Worm (Caenorhabditis elegans) whole organism, L4 larva: ENCODE data around the gene Y51H4A.24.

ENCODE experiments used
- D1046.2 ChIP-seq: fragments of 200-800 bp; sonication (Bioruptor generic); IDR thresholded peaks from 2 replicates; pipeline ENCODE4 v1.3.6; 2022; ENCODE audit warnings: missing genetic modification characterization, missing compliant biosample characterization
- F10B5.3 ChIP-seq: sonication (generic microtip); optimal IDR thresholded peaks from 2 replicates; lab custom pipeline; 2016; ENCODE audit warnings: mild to moderate bottlenecking, missing genetic modification characterization, missing compliant biosample characterization
- F37D6.2 ChIP-seq: sonication (generic microtip); optimal IDR thresholded peaks from 2 replicates; lab custom pipeline; 2016; ENCODE audit warnings: mild to moderate bottlenecking, missing genetic modification characterization, missing compliant biosample characterization
- R02D3.7 ChIP-seq: fragments of 150-350 bp; sonication (generic microtip); optimal IDR thresholded peaks from 3 replicates; lab custom pipeline; 2014; ENCODE audit warnings: missing biosample characterization, missing genetic modification characterization
- T20F7.1 ChIP-seq: fragments of 200-800 bp; sonication (Bioruptor generic); optimal IDR thresholded peaks from 2 replicates; lab custom pipeline; 2018; ENCODE audit warnings: mild to moderate bottlenecking, missing genetic modification characterization, missing compliant biosample characterization
- Y105C5A.15 ChIP-seq: fragments of 200-800 bp; sonication (Bioruptor generic); IDR thresholded peaks from 2 replicates; pipeline ENCODE4 v1.3.6; 2022; ENCODE audit warnings: missing genetic modification characterization, missing compliant biosample characterization
- Y5F2A.4 ChIP-seq: fragments of 200-800 bp; sonication (Bioruptor generic); optimal IDR thresholded peaks from 2 replicates; lab custom pipeline; 2018; ENCODE audit warnings: mild to moderate bottlenecking, missing genetic modification characterization, missing compliant biosample characterization
- Y75B8A.6 ChIP-seq: fragments of 200-800 bp; sonication (Bioruptor generic); IDR thresholded peaks from 2 replicates; pipeline ENCODE4 v1.3.6; 2022; ENCODE audit warnings: missing genetic modification reagents, missing genetic modification characterization, missing compliant biosample characterization
- aha-1 ChIP-seq: fragments of 150-350 bp; peaks from one replicate; lab custom pipeline; 2014; ENCODE audit warnings: missing biosample characterization, missing genetic modification characterization
- ama-1 ChIP-seq: fragments of 150-350 bp; optimal IDR thresholded peaks from 2 replicates; lab custom pipeline; 2014; ENCODE audit warnings: inconsistent platforms, mixed read lengths
- ceh-28 ChIP-seq: fragments of 150-350 bp; optimal IDR thresholded peaks from 2 replicates; lab custom pipeline; 2014; ENCODE audit warnings: missing biosample characterization, missing genetic modification reagents, missing genetic modification characterization
- ceh-62 ChIP-seq: sonication (generic microtip); optimal IDR thresholded peaks from 2 replicates; lab custom pipeline; 2017; ENCODE audit warnings: missing biosample characterization, missing genetic modification characterization
- ceh-82 ChIP-seq: sonication (generic microtip); optimal IDR thresholded peaks from 2 replicates; lab custom pipeline; 2017; ENCODE audit warnings: missing biosample characterization, missing genetic modification characterization
- cey-2 ChIP-seq: sonication (generic microtip); optimal IDR thresholded peaks from 3 replicates; lab custom pipeline; 2017; ENCODE audit warnings: missing genetic modification characterization, mild to moderate bottlenecking, missing compliant biosample characterization, antibody characterized with exemption, borderline replicate concordance; ENCODE audit not compliant: insufficient read depth
- ctbp-1 ChIP-seq: fragments of 200-800 bp; sonication (Bioruptor generic); IDR thresholded peaks from 2 replicates; pipeline ENCODE4 v1.3.6; 2022; ENCODE audit warnings: missing genetic modification reagents, missing genetic modification characterization, missing compliant biosample characterization
- daf-12 ChIP-seq: fragments of 150-350 bp; optimal IDR thresholded peaks from 2 replicates; lab custom pipeline; 2014; ENCODE audit warnings: missing biosample characterization, missing genetic modification reagents, missing genetic modification characterization
- daf-16 ChIP-seq, 3 experiments: sonication (generic microtip); optimal IDR thresholded peaks; 2 replicates each; lab custom pipeline; 2016 to 2017; ENCODE audit warnings: missing genetic modification characterization in 3 of 3, missing genetic modification reagents in 3 of 3, mild to moderate bottlenecking in 2 of 3, missing compliant biosample characterization in 2 of 3, missing biosample characterization in 1 of 3, moderate library complexity in 1 of 3
- daf-19 ChIP-seq: fragments of 200-800 bp; sonication (Bioruptor generic); conservative IDR thresholded peaks from 2 replicates; pipeline ENCODE4 v1.3.6; 2022; ENCODE audit warnings: missing genetic modification characterization, missing compliant biosample characterization
- daf-8 ChIP-seq: fragments of 200-800 bp; sonication (Bioruptor generic); IDR thresholded peaks from 2 replicates; pipeline ENCODE4 v1.3.6; 2022; ENCODE audit warnings: missing genetic modification characterization, missing compliant biosample characterization
- dmd-8 ChIP-seq: fragments of 200-800 bp; sonication (Bioruptor generic); IDR thresholded peaks from 2 replicates; pipeline ENCODE4 v1.3.6; 2022; ENCODE audit warnings: missing genetic modification characterization, missing compliant biosample characterization
- dmd-9 ChIP-seq: fragments of 200-800 bp; sonication (Bioruptor generic); IDR thresholded peaks from 2 replicates; pipeline ENCODE4 v1.3.6; 2022; ENCODE audit warnings: missing genetic modification reagents, missing genetic modification characterization, missing compliant biosample characterization
- egl-43 ChIP-seq: fragments of 200-800 bp; sonication (Bioruptor generic); IDR thresholded peaks from 2 replicates; pipeline ENCODE4 v1.3.6; 2022; ENCODE audit warnings: missing genetic modification reagents, missing genetic modification characterization, missing compliant biosample characterization
- fkh-10 ChIP-seq: fragments of 150-350 bp; optimal IDR thresholded peaks from 2 replicates; lab custom pipeline; 2014; ENCODE audit warnings: missing biosample characterization, missing genetic modification reagents, missing genetic modification characterization
- hif-1 ChIP-seq, 2 experiments: sonication (generic microtip); optimal IDR thresholded peaks; 2 replicates each; lab custom pipeline; 2016 to 2017; ENCODE audit warnings: missing compliant biosample characterization in 2 of 2, missing genetic modification characterization in 2 of 2, missing genetic modification reagents in 2 of 2, missing genotype in 2 of 2, mild to moderate bottlenecking in 1 of 2
- hmg-1.1 ChIP-seq: fragments of 200-800 bp; sonication (Bioruptor generic); IDR thresholded peaks from 2 replicates; pipeline ENCODE4 v1.3.6; 2022; ENCODE audit warnings: missing genetic modification reagents, missing genetic modification characterization, missing compliant biosample characterization
- jun-1 ChIP-seq: fragments of 150-350 bp; optimal IDR thresholded peaks from 2 replicates; lab custom pipeline; 2014; ENCODE audit warnings: missing biosample characterization, missing genetic modification reagents, missing genetic modification characterization
- lin-13 ChIP-seq: fragments of 150-350 bp; optimal IDR thresholded peaks from 2 replicates; lab custom pipeline; 2014; ENCODE audit warnings: missing biosample characterization, missing genetic modification reagents, missing genetic modification characterization
- lin-29 ChIP-seq: fragments of 200-800 bp; sonication (Bioruptor generic); IDR thresholded peaks from 2 replicates; pipeline ENCODE4 v1.3.6; 2022; ENCODE audit warnings: missing genetic modification reagents, missing genetic modification characterization, missing compliant biosample characterization
- lin-39 ChIP-seq: fragments of 150-350 bp; optimal IDR thresholded peaks from 2 replicates; lab custom pipeline; 2014; ENCODE audit warnings: missing biosample characterization, missing genetic modification reagents, missing genetic modification characterization
- madf-5 ChIP-seq, 2 experiments: fragments of 200-800 bp; sonication (Bioruptor generic); IDR thresholded peaks; 2 replicates each; pipeline ENCODE4 v1.3.6; 2022; ENCODE audit warnings: missing compliant biosample characterization in 2 of 2, missing genetic modification characterization in 2 of 2
- mdt-29 ChIP-seq: fragments of 200-800 bp; sonication (Bioruptor generic); IDR thresholded peaks from 2 replicates; pipeline ENCODE4 v1.3.6; 2022; ENCODE audit warnings: missing genetic modification reagents, missing genetic modification characterization, missing compliant biosample characterization
- mes-2 ChIP-seq: sonication (generic microtip); optimal IDR thresholded peaks from 2 replicates; lab custom pipeline; 2016; ENCODE audit warnings: missing genotype, mild to moderate bottlenecking, missing genetic modification characterization, missing compliant biosample characterization; ENCODE audit not compliant: poor library complexity, severe bottlenecking
- mxl-2 ChIP-seq: fragments of 200-800 bp; sonication (Bioruptor generic); conservative IDR thresholded peaks from 2 replicates; pipeline ENCODE4 v1.3.6; 2022; ENCODE audit warnings: missing genetic modification reagents, missing genetic modification characterization, missing compliant biosample characterization
- mxl-3 ChIP-seq: fragments of 200-800 bp; sonication (Bioruptor generic); optimal IDR thresholded peaks from 2 replicates; lab custom pipeline; 2018; ENCODE audit warnings: mild to moderate bottlenecking, missing genetic modification characterization, missing compliant biosample characterization
- nhr-102 ChIP-seq: sonication (generic microtip); optimal IDR thresholded peaks from 2 replicates; lab custom pipeline; 2016; ENCODE audit warnings: mild to moderate bottlenecking, missing genetic modification characterization, moderate library complexity, missing compliant biosample characterization
- nhr-237 ChIP-seq: sonication (generic microtip); optimal IDR thresholded peaks from 2 replicates; lab custom pipeline; 2017; ENCODE audit warnings: missing biosample characterization, missing genetic modification characterization
- nhr-41 ChIP-seq: fragments of 200-800 bp; sonication (Bioruptor generic); IDR thresholded peaks from 2 replicates; pipeline ENCODE4 v1.3.6; 2022; ENCODE audit warnings: missing genetic modification reagents, missing genetic modification characterization, missing compliant biosample characterization
- pha-4 ChIP-seq, 2 experiments: fragments of 150-350 bp in 1 of 2; fragments of 200-800 bp in 1 of 2; sonication (Bioruptor generic) in 1 of 2; IDR thresholded peaks in 1 of 2; optimal IDR thresholded peaks in 1 of 2; 2 replicates each; pipeline versions ENCODE4 v1.3.6 to Lab custom; 2014 to 2022; ENCODE audit warnings: missing genetic modification characterization in 2 of 2, missing genetic modification reagents in 2 of 2, missing biosample characterization in 1 of 2, missing compliant biosample characterization in 1 of 2
- pqm-1 ChIP-seq: sonication (generic microtip); optimal IDR thresholded peaks from 2 replicates; lab custom pipeline; 2017; ENCODE audit warnings: missing biosample characterization, missing genetic modification characterization
- saeg-2 ChIP-seq: fragments of 200-800 bp; sonication (Bioruptor generic); IDR thresholded peaks from 2 replicates; pipeline ENCODE4 v1.3.6; 2022; ENCODE audit warnings: missing genetic modification reagents, missing genetic modification characterization, missing compliant biosample characterization
- set-16 ChIP-seq: fragments of 200-800 bp; sonication (Bioruptor generic); IDR thresholded peaks from 2 replicates; pipeline ENCODE4 v1.3.6; 2022; ENCODE audit warnings: missing genetic modification reagents, missing genetic modification characterization, missing compliant biosample characterization
- skn-1 ChIP-seq: fragments of 150-350 bp; optimal IDR thresholded peaks from 2 replicates; lab custom pipeline; 2014; ENCODE audit warnings: missing biosample characterization, missing genetic modification characterization
- tag-97 ChIP-seq: fragments of 200-800 bp; sonication (Bioruptor generic); IDR thresholded peaks from 2 replicates; pipeline ENCODE4 v1.3.6; 2022; ENCODE audit warnings: missing genetic modification characterization, missing compliant biosample characterization
- tra-1 ChIP-seq: fragments of 200-800 bp; sonication (Bioruptor generic); IDR thresholded peaks from 2 replicates; pipeline ENCODE4 v1.3.6; 2022; ENCODE audit warnings: missing genetic modification reagents, missing genetic modification characterization, missing compliant biosample characterization
- unc-130 ChIP-seq: sonication (generic microtip); optimal IDR thresholded peaks from 2 replicates; lab custom pipeline; 2016; ENCODE audit warnings: missing genetic modification reagents, missing genetic modification characterization, missing compliant biosample characterization
- zfp-2 ChIP-seq: sonication (generic microtip); optimal IDR thresholded peaks from 2 replicates; lab custom pipeline; 2016; ENCODE audit warnings: mild to moderate bottlenecking, missing genetic modification characterization, missing compliant biosample characterization
- zfp-3 ChIP-seq: fragments of 200-800 bp; sonication (Bioruptor generic); conservative IDR thresholded peaks from 2 replicates; pipeline ENCODE4 v1.3.6; 2022; ENCODE audit warnings: missing genetic modification reagents, missing genetic modification characterization, missing compliant biosample characterization
- zip-11 ChIP-seq: fragments of 200-800 bp; sonication (Bioruptor generic); IDR thresholded peaks from 2 replicates; pipeline ENCODE4 v1.3.6; 2022; ENCODE audit warnings: missing genetic modification characterization, missing compliant biosample characterization
- zip-2 ChIP-seq: fragments of 150-350 bp; optimal IDR thresholded peaks from 2 replicates; lab custom pipeline; 2014; ENCODE audit warnings: missing biosample characterization, missing genetic modification characterization
- ztf-7 ChIP-seq: fragments of 150-350 bp; optimal IDR thresholded peaks from 2 replicates; lab custom pipeline; 2014; ENCODE audit warnings: missing biosample characterization, missing genetic modification characterization

Y51H4A.24 gene

DNA sequence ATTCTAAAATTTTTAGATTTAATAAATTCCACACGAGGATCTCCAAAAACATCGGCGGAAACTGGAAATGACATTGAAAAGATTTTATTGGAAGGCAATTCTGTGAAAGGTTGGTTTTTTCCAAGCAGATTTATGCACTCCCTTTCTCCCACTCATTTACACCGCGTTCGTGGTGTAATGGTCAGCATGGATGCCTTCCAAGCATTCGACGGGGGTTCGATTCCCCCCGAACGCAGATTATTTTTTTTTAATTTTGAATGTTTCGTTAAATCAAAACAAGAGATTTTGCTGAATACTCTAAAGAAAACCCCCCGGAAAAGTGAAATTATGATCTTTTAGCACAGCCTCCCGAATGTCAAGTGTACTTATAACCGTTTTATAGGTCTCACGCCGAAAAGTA lies 35.3 kb upstream of the Y51H4A.24 start (continued):
- TF ChIP-seq lin-13 (GFP tag; lab: Kevin White, UChicago) (peak; percentile 28), nhr-237 (tag; lab: Kevin White, UChicago) (no peak), ceh-28 (tag; lab: Kevin White, UChicago) (no peak), lin-29 (GFP tag; lab: Robert Waterston, UW) (0 out of 2 replicates have a peak, but pooled peaks have one; percentile 16), daf-8 (GFP tag; lab: Robert Waterston, UW) (0 out of 2 replicates have a peak, but pooled peaks have one; percentile 20), F10B5.3 (peak; percentile 4), dmd-9 (GFP tag; lab: Robert Waterston, UW) (no peak), ama-1 (lab: Kevin White, UChicago) (no peak), Y105C5A.15 (GFP tag; lab: Robert Waterston, UW) (peak; percentile 74), unc-130 (GFP tag; lab: Kevin White, UChicago) (peak; percentile 62), cey-2 (tag; lab: Kevin White, UChicago) (no peak), pqm-1 (no peak), mdt-29 (GFP tag; lab: Robert Waterston, UW) (peak; percentile 79), daf-16 (GFP tag; optimal IDR thresholded peaks at IDR 0.05; lab: Kevin White, UChicago) (peak in 1 of 2 experiments; percentile 79), daf-16 (tag; optimal IDR thresholded peaks at IDR 0.05; lab: Kevin White, UChicago) (peak; percentile 37), set-16 (GFP tag; lab: Robert Waterston, UW) (no peak), skn-1 (tag; lab: Kevin White, UChicago) (no peak), fkh-10 (no peak), hmg-1.1 (GFP tag; lab: Robert Waterston, UW) (peak; percentile 78), aha-1 (tag; lab: Kevin White, UChicago) (no peak), mxl-2 (GFP tag; lab: Robert Waterston, UW) (0 out of 2 replicates have a peak, but pooled peaks have one; percentile 39), nhr-102 (tag; lab: Kevin White, UChicago) (peak; percentile 47), D1046.2 (GFP tag; lab: Robert Waterston, UW) (peak; percentile 78), tra-1 (GFP tag; lab: Robert Waterston, UW) (no peak), pha-4 (GFP tag; IDR thresholded peaks at IDR 0.05; lab: Robert Waterston, UW) (peak; percentile 80; the same call in 1 of the 2 replicates), pha-4 (tag; optimal IDR thresholded peaks at IDR 0.05; lab: Kevin White, UChicago) (no peak), tag-97 (GFP tag; lab: Robert Waterston, UW) (no peak), ctbp-1 (GFP tag; lab: Robert Waterston, UW) (no peak; the same call in none of the 2 replicates), dmd-8 (GFP tag; lab: Robert Waterston, UW) (peak; percentile 90; the same call in 1 of the 2 replicates), zip-2 (no peak), Y5F2A.4 (GFP tag; lab: Kevin White, UChicago) (peak; percentile 44), zfp-2 (peak; percentile 21), F37D6.2 (tag; lab: Kevin White, UChicago) (no peak), madf-5 (GFP tag; IDR thresholded peaks at IDR 0.05; lab: Robert Waterston, UW) (peak in 1 of 2 experiments; percentile 87; a peak in 1 of 4 replicates), mes-2 (peak; percentile 78), zip-11 (peak; percentile 74; the same call in 1 of the 2 replicates), nhr-41 (GFP tag; lab: Robert Waterston, UW) (no peak), Y75B8A.6 (GFP tag; lab: Robert Waterston, UW) (peak; percentile 67; the same call in 1 of the 2 replicates), daf-19 (peak; percentile 70; the same call in 1 of the 2 replicates), hif-1 (tag; optimal IDR thresholded peaks at IDR 0.05; lab: Kevin White, UChicago) (peak in 1 of 2 experiments; percentile 44), ztf-7 (tag; lab: Kevin White, UChicago) (no peak)

DNA sequence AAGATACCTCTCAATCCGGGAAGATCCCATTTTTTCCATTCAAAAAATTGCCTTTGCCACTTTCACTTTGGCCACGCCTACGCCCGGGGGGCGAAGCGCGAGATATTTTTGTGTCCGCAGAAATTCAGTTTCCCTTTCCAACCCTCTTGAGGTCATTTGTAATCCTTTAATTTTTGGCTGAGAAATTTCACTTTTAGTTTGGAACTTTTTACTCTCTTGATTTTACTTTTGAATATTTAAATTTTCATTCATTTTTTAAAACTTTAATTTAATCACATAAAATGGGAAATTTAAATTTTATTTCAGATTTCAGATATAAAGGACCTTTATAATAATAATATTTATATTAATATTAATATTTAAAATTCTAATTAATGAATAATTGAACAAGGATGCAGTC lies 34.8 kb upstream of the Y51H4A.24 start, which contains the start of gene Y43D4A.5:
Gene Y43D4A.5, plus strand, starts transcription at position 301 of the 400 bp plus-strand sequence.
- no peak for TF ChIP-seq egl-43
- no peak for TF ChIP-seq T20F7.1 (GFP tag; lab: Kevin White, UChicago)
- no peak for TF ChIP-seq zip-11
- TF ChIP-seq zfp-3 (GFP tag; lab: Robert Waterston, UW): no peak
- no peak for TF ChIP-seq pqm-1
- no peak for TF ChIP-seq tag-97 (GFP tag; lab: Robert Waterston, UW)
- no peak for TF ChIP-seq ceh-62
- TF ChIP-seq ceh-82: no peak
- no peak for TF ChIP-seq mxl-3 (GFP tag; lab: Kevin White, UChicago)
- TF ChIP-seq saeg-2 (GFP tag; lab: Robert Waterston, UW): no peak
- TF ChIP-seq R02D3.7 (tag; lab: Kevin White, UChicago): no peak
- no peak for TF ChIP-seq daf-12 (tag; lab: Kevin White, UChicago)
- no peak for TF ChIP-seq jun-1 (tag; lab: Kevin White, UChicago)
- no peak for TF ChIP-seq Y75B8A.6 (GFP tag; lab: Robert Waterston, UW)
- no peak for TF ChIP-seq mxl-2 (GFP tag; lab: Robert Waterston, UW)
- no peak for TF ChIP-seq Y5F2A.4 (GFP tag; lab: Kevin White, UChicago)
- TF ChIP-seq lin-39 (tag; lab: Kevin White, UChicago): no peak
- no peak for TF ChIP-seq nhr-237 (tag; lab: Kevin White, UChicago)
